Worm (Caenorhabditis elegans) whole organism, L4 larva: ENCODE measurements around the gene T28C12.1.

ENCODE experiments used
- D1046.2 ChIP-seq: fragments of 200-800 bp; sonication (Bioruptor generic); IDR thresholded peaks from 2 replicates; pipeline ENCODE4 v1.3.6; 2022; ENCODE audit warnings: missing genetic modification characterization, missing compliant biosample characterization
- F49E8.2 ChIP-seq: sonication (generic microtip); optimal IDR thresholded peaks from 2 replicates; lab custom pipeline; 2016; ENCODE audit warnings: missing compliant biosample characterization, mild to moderate bottlenecking, missing genetic modification characterization, borderline replicate concordance
- T26A8.4 ChIP-seq: fragments of 200-800 bp; sonication (Bioruptor generic); IDR thresholded peaks from 2 replicates; pipeline ENCODE4 v1.3.6; 2022; ENCODE audit warnings: missing genetic modification characterization, missing compliant biosample characterization
- Y105C5A.15 ChIP-seq: fragments of 200-800 bp; sonication (Bioruptor generic); IDR thresholded peaks from 2 replicates; pipeline ENCODE4 v1.3.6; 2022; ENCODE audit warnings: missing genetic modification characterization, missing compliant biosample characterization
- Y5F2A.4 ChIP-seq: fragments of 200-800 bp; sonication (Bioruptor generic); optimal IDR thresholded peaks from 2 replicates; lab custom pipeline; 2018; ENCODE audit warnings: mild to moderate bottlenecking, missing genetic modification characterization, missing compliant biosample characterization
- Y75B8A.6 ChIP-seq: fragments of 200-800 bp; sonication (Bioruptor generic); IDR thresholded peaks from 2 replicates; pipeline ENCODE4 v1.3.6; 2022; ENCODE audit warnings: missing genetic modification reagents, missing genetic modification characterization, missing compliant biosample characterization
- ZK337.2 ChIP-seq: fragments of 200-800 bp; sonication (Bioruptor generic); IDR thresholded peaks from 2 replicates; pipeline ENCODE4 v1.3.6; 2022; ENCODE audit warnings: missing genetic modification reagents, missing genetic modification characterization, missing compliant biosample characterization
- aha-1 ChIP-seq: fragments of 150-350 bp; peaks from one replicate; lab custom pipeline; 2014; ENCODE audit warnings: missing biosample characterization, missing genetic modification characterization
- aly-2 ChIP-seq: sonication (generic microtip); optimal IDR thresholded peaks from 2 replicates; lab custom pipeline; 2018; ENCODE audit warnings: missing biosample characterization, missing genetic modification characterization
- ceh-20 ChIP-seq: fragments of 200-800 bp; sonication (Bioruptor generic); IDR thresholded peaks from 2 replicates; pipeline ENCODE4 v1.3.6; 2022; ENCODE audit warnings: missing genetic modification reagents, missing genetic modification characterization, missing compliant biosample characterization
- ceh-62 ChIP-seq: sonication (generic microtip); optimal IDR thresholded peaks from 2 replicates; lab custom pipeline; 2017; ENCODE audit warnings: missing biosample characterization, missing genetic modification characterization
- ceh-82 ChIP-seq: sonication (generic microtip); optimal IDR thresholded peaks from 2 replicates; lab custom pipeline; 2017; ENCODE audit warnings: missing biosample characterization, missing genetic modification characterization
- ctbp-1 ChIP-seq: fragments of 200-800 bp; sonication (Bioruptor generic); IDR thresholded peaks from 2 replicates; pipeline ENCODE4 v1.3.6; 2022; ENCODE audit warnings: missing genetic modification reagents, missing genetic modification characterization, missing compliant biosample characterization
- daf-12 ChIP-seq: fragments of 150-350 bp; optimal IDR thresholded peaks from 2 replicates; lab custom pipeline; 2014; ENCODE audit warnings: missing biosample characterization, missing genetic modification reagents, missing genetic modification characterization
- daf-19 ChIP-seq: fragments of 200-800 bp; sonication (Bioruptor generic); conservative IDR thresholded peaks from 2 replicates; pipeline ENCODE4 v1.3.6; 2022; ENCODE audit warnings: missing genetic modification characterization, missing compliant biosample characterization
- daf-8 ChIP-seq: fragments of 200-800 bp; sonication (Bioruptor generic); IDR thresholded peaks from 2 replicates; pipeline ENCODE4 v1.3.6; 2022; ENCODE audit warnings: missing genetic modification characterization, missing compliant biosample characterization
- dmd-6 ChIP-seq: fragments of 200-800 bp; sonication (Bioruptor generic); IDR thresholded peaks from 2 replicates; pipeline ENCODE4 v1.3.6; 2022; ENCODE audit warnings: missing genetic modification reagents, missing genetic modification characterization, missing compliant biosample characterization
- dmd-8 ChIP-seq: fragments of 200-800 bp; sonication (Bioruptor generic); IDR thresholded peaks from 2 replicates; pipeline ENCODE4 v1.3.6; 2022; ENCODE audit warnings: missing genetic modification characterization, missing compliant biosample characterization
- dpl-1 ChIP-seq: fragments of 150-350 bp; optimal IDR thresholded peaks from 2 replicates; lab custom pipeline; 2014; ENCODE audit warnings: missing biosample characterization, missing genetic modification reagents, missing genetic modification characterization
- dve-1 ChIP-seq: sonication (generic microtip); optimal IDR thresholded peaks from 2 replicates; lab custom pipeline; 2017; ENCODE audit warnings: antibody characterized with exemption, mild to moderate bottlenecking, missing genetic modification characterization, missing compliant biosample characterization; ENCODE audit not compliant: insufficient read depth
- egl-43 ChIP-seq: fragments of 200-800 bp; sonication (Bioruptor generic); IDR thresholded peaks from 2 replicates; pipeline ENCODE4 v1.3.6; 2022; ENCODE audit warnings: missing genetic modification reagents, missing genetic modification characterization, missing compliant biosample characterization
- fkh-10 ChIP-seq: fragments of 150-350 bp; optimal IDR thresholded peaks from 2 replicates; lab custom pipeline; 2014; ENCODE audit warnings: missing biosample characterization, missing genetic modification reagents, missing genetic modification characterization
- hlh-30 ChIP-seq: sonication (generic microtip); optimal IDR thresholded peaks from 2 replicates; lab custom pipeline; 2017; ENCODE audit warnings: antibody characterized with exemption, mild to moderate bottlenecking, missing genetic modification characterization, missing compliant biosample characterization; ENCODE audit not compliant: insufficient read depth
- lin-38 ChIP-seq: fragments of 200-800 bp; sonication (Bioruptor generic); IDR thresholded peaks from 2 replicates; pipeline ENCODE4 v1.3.6; 2022; ENCODE audit warnings: missing genetic modification reagents, missing genetic modification characterization, missing compliant biosample characterization
- lir-3 ChIP-seq: sonication (generic microtip); optimal IDR thresholded peaks from 2 replicates; lab custom pipeline; 2016; ENCODE audit warnings: mild to moderate bottlenecking, missing genetic modification characterization, missing compliant biosample characterization
- mdt-29 ChIP-seq: fragments of 200-800 bp; sonication (Bioruptor generic); IDR thresholded peaks from 2 replicates; pipeline ENCODE4 v1.3.6; 2022; ENCODE audit warnings: missing genetic modification reagents, missing genetic modification characterization, missing compliant biosample characterization
- mep-1 ChIP-seq: fragments of 150-350 bp; sonication (generic microtip); optimal IDR thresholded peaks from 3 replicates; lab custom pipeline; 2014; ENCODE audit warnings: missing biosample characterization, missing genetic modification characterization
- mes-2 ChIP-seq: sonication (generic microtip); optimal IDR thresholded peaks from 2 replicates; lab custom pipeline; 2016; ENCODE audit warnings: missing genotype, mild to moderate bottlenecking, missing genetic modification characterization, missing compliant biosample characterization; ENCODE audit not compliant: poor library complexity, severe bottlenecking
- mxl-2 ChIP-seq: fragments of 200-800 bp; sonication (Bioruptor generic); conservative IDR thresholded peaks from 2 replicates; pipeline ENCODE4 v1.3.6; 2022; ENCODE audit warnings: missing genetic modification reagents, missing genetic modification characterization, missing compliant biosample characterization
- nhr-11 ChIP-seq: fragments of 150-350 bp; optimal IDR thresholded peaks from 2 replicates; lab custom pipeline; 2014; ENCODE audit warnings: missing biosample characterization, missing genetic modification characterization
- nhr-111 ChIP-seq: fragments of 200-800 bp; sonication (Bioruptor generic); optimal IDR thresholded peaks from 2 replicates; lab custom pipeline; 2018; ENCODE audit warnings: mild to moderate bottlenecking, missing genetic modification characterization, missing compliant biosample characterization
- nhr-28 ChIP-seq: fragments of 150-350 bp; optimal IDR thresholded peaks from 2 replicates; lab custom pipeline; 2014; ENCODE audit warnings: missing biosample characterization, missing genetic modification characterization
- nhr-48 ChIP-seq: sonication (generic microtip); optimal IDR thresholded peaks from 2 replicates; lab custom pipeline; 2016; ENCODE audit warnings: mild to moderate bottlenecking, missing genetic modification characterization, missing compliant biosample characterization
- pha-4 ChIP-seq, 2 experiments: fragments of 150-350 bp in 1 of 2; fragments of 200-800 bp in 1 of 2; sonication (Bioruptor generic) in 1 of 2; IDR thresholded peaks in 1 of 2; optimal IDR thresholded peaks in 1 of 2; 2 replicates each; pipeline versions ENCODE4 v1.3.6 to Lab custom; 2014 to 2022; ENCODE audit warnings: missing genetic modification characterization in 2 of 2, missing genetic modification reagents in 2 of 2, missing biosample characterization in 1 of 2, missing compliant biosample characterization in 1 of 2
- php-3 ChIP-seq: fragments of 200-800 bp; sonication (Bioruptor generic); IDR thresholded peaks from 2 replicates; pipeline ENCODE4 v1.3.6; 2022; ENCODE audit warnings: missing genetic modification reagents, missing genetic modification characterization, missing compliant biosample characterization
- saeg-2 ChIP-seq: fragments of 200-800 bp; sonication (Bioruptor generic); IDR thresholded peaks from 2 replicates; pipeline ENCODE4 v1.3.6; 2022; ENCODE audit warnings: missing genetic modification reagents, missing genetic modification characterization, missing compliant biosample characterization
- set-16 ChIP-seq: fragments of 200-800 bp; sonication (Bioruptor generic); IDR thresholded peaks from 2 replicates; pipeline ENCODE4 v1.3.6; 2022; ENCODE audit warnings: missing genetic modification reagents, missing genetic modification characterization, missing compliant biosample characterization
- spr-1 ChIP-seq: sonication (generic microtip); optimal IDR thresholded peaks from 2 replicates; lab custom pipeline; 2016; ENCODE audit warnings: mild to moderate bottlenecking, missing genetic modification characterization, missing compliant biosample characterization
- unc-130 ChIP-seq: sonication (generic microtip); optimal IDR thresholded peaks from 2 replicates; lab custom pipeline; 2016; ENCODE audit warnings: missing genetic modification reagents, missing genetic modification characterization, missing compliant biosample characterization
- unc-62 ChIP-seq, 3 experiments: fragments of 150-350 bp in 1 of 3; sonication (generic microtip); optimal IDR thresholded peaks in 2 of 3; peaks in 1 of 3; 1 replicate in 1 of 3; 2 replicates in 2 of 3; lab custom pipeline; 2014 to 2017; ENCODE audit warnings: missing biosample characterization in 3 of 3, missing genetic modification characterization in 3 of 3, missing genetic modification reagents in 3 of 3, missing genotype in 1 of 3
- zag-1 ChIP-seq: fragments of 150-350 bp; optimal IDR thresholded peaks from 2 replicates; lab custom pipeline; 2014; ENCODE audit warnings: missing biosample characterization, missing genetic modification characterization
- zip-2 ChIP-seq: fragments of 150-350 bp; optimal IDR thresholded peaks from 2 replicates; lab custom pipeline; 2014; ENCODE audit warnings: missing biosample characterization, missing genetic modification characterization
- ztf-7 ChIP-seq: fragments of 150-350 bp; optimal IDR thresholded peaks from 2 replicates; lab custom pipeline; 2014; ENCODE audit warnings: missing biosample characterization, missing genetic modification characterization

T28C12.1 gene

DNA sequence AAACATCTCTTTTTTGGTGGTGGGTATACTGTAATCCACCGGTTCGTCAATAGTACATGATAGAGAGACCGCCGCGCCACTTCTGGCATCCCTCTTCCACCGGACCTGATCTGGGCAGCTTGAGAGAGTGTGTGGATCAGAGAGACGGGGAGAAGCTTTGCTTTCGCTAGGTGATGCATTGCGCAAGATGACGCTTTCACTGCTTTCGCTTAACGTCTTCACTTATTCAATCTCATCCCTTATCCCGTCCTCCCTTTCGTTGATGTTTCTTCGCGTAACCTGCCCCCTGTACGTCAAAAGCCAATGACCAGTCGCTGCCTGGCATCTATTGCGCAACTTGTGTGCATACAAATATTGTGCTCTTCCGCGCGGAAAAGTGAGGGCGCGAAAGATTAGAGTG, 22.5 kb downstream of the T28C12.1 start (continued):
- TF ChIP-seq mdt-29 (GFP tag; lab: Robert Waterston, UW): no peak
- no peak for TF ChIP-seq aly-2 (tag; lab: Kevin White, UChicago)
- TF ChIP-seq, all 104 proteins: peak for 8

DNA sequence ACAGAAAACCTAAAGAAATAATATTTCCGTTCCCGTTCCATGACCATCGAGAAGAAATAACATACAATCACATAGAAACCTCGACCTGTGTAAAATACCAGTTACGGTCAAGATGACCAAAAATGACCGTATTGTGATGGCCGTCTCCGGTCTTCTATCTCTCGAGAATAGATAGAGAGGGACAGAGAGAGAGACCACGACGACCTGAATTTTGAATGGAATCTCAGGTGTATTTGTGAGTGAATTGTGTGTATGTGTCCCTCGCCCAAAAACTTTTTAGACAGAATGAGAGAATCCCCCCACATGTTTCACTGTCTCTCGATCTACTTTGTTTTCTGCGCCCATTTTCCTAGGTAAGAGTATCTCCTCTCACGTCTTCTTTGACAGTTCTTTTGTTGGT, 23.1 kb downstream of the T28C12.1 start:
- TF ChIP-seq nhr-28 (peak; percentile 26), unc-62 (GFP tag; optimal IDR thresholded peaks at IDR 0.05 in 1 of 2; lab: Kevin White, UChicago) (peak in 1 of 2 experiments; percentile 13), unc-62 (tag; optimal IDR thresholded peaks at IDR 0.05; lab: Kevin White, UChicago) (no peak), lin-38 (GFP tag; lab: Robert Waterston, UW) (no peak)

- TF ChIP-seq egl-43 (GFP tag; lab: Robert Waterston, UW) (0 out of 2 replicates have a peak, but pooled peaks have one; percentile 9), T26A8.4 (GFP tag; lab: Robert Waterston, UW) (no peak), aha-1 (peak; percentile 29), dmd-6 (GFP tag; lab: Robert Waterston, UW) (0 out of 2 replicates have a peak, but pooled peaks have one; percentile 1), unc-130 (GFP tag; lab: Kevin White, UChicago) (no peak), set-16 (GFP tag; lab: Robert Waterston, UW) (peak; percentile 62), lin-38 (GFP tag; lab: Robert Waterston, UW) (no peak), Y5F2A.4 (GFP tag; lab: Kevin White, UChicago) (no peak), mes-2 (tag; lab: Kevin White, UChicago) (no peak)
Measured at ce11 chrV:6355412-6355811, 23.7 kb downstream of the T28C12.1 start.

DNA sequence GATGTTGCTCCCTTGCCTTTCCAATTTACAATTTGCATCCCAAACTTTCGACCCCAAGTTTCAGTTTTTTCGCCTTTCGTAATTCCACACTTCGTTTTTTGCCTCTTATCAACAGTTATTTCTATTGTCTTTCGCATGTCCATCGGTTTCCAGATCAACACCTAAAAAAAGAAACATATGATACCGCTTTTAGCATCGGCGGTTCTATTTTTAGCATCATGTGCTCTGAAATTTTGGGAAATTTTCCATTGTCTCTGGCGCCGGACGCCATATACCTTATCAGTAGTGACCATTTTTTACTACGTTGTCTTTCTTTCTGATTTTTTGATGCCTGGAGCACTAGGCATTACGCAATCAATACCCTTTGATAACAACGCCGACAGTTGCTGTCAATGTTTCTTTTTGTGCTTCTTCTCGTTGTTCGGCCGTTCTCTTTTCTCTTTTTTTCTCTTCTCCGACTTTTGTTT, 24.3 kb downstream of the T28C12.1 start, which contains the start of gene bcl-11:
Gene bcl-11, plus strand, starts transcription at position 51 of the 467 bp plus-strand sequence.
- no peak for TF ChIP-seq daf-12
- TF ChIP-seq nhr-11 (tag; lab: Kevin White, UChicago): no peak
- TF ChIP-seq zip-2: no peak
- 0 out of 2 replicates have a peak, but pooled peaks have one; percentile 17 for TF ChIP-seq ceh-20 (GFP tag; lab: Robert Waterston, UW)
- TF ChIP-seq Y75B8A.6 (GFP tag; lab: Robert Waterston, UW): no peak
- TF ChIP-seq dve-1 (tag; lab: Kevin White, UChicago): peak; percentile 60
- no peak for TF ChIP-seq mep-1 (tag; lab: Kevin White, UChicago)
- no peak for TF ChIP-seq lir-3 (tag; lab: Kevin White, UChicago)
- TF ChIP-seq D1046.2: no peak
- TF ChIP-seq php-3: peak; percentile 59; the same call in 1 of the 2 replicates
- peak; percentile 49 for TF ChIP-seq nhr-28
- no peak for TF ChIP-seq daf-8 (GFP tag; lab: Robert Waterston, UW)
- TF ChIP-seq dmd-8 (GFP tag; lab: Robert Waterston, UW): no peak
- TF ChIP-seq ctbp-1 (GFP tag; lab: Robert Waterston, UW): no peak
- TF ChIP-seq dpl-1: no peak
- TF ChIP-seq aha-1: no peak
- no peak for TF ChIP-seq Y105C5A.15
- no peak for TF ChIP-seq pha-4 (GFP tag; IDR thresholded peaks at IDR 0.05; lab: Robert Waterston, UW)
- TF ChIP-seq pha-4 (tag; optimal IDR thresholded peaks at IDR 0.05; lab: Kevin White, UChicago): no peak
- TF ChIP-seq nhr-111 (GFP tag; lab: Kevin White, UChicago): no peak
- TF ChIP-seq F49E8.2: no peak
- TF ChIP-seq egl-43 (GFP tag; lab: Robert Waterston, UW): no peak
- TF ChIP-seq ztf-7 (tag; lab: Kevin White, UChicago): no peak
- TF ChIP-seq dmd-6 (GFP tag; lab: Robert Waterston, UW): peak; percentile 89
- peak; percentile 60 for TF ChIP-seq nhr-48 (tag; lab: Kevin White, UChicago)
- no peak for TF ChIP-seq ZK337.2
- TF ChIP-seq zag-1 (tag; lab: Kevin White, UChicago): no peak
- no peak for TF ChIP-seq ceh-82
- TF ChIP-seq fkh-10 (GFP tag; lab: Kevin White, UChicago): no peak
- no peak for TF ChIP-seq daf-19 (GFP tag; lab: Robert Waterston, UW)
- no peak for TF ChIP-seq spr-1
- no peak for TF ChIP-seq ceh-62
- TF ChIP-seq mdt-29 (GFP tag; lab: Robert Waterston, UW): no peak
- peak in 1 of 2 experiments; percentile 20 for TF ChIP-seq unc-62 (GFP tag; optimal IDR thresholded peaks at IDR 0.05 in 1 of 2; lab: Kevin White, UChicago)
- no peak for TF ChIP-seq unc-62 (tag; optimal IDR thresholded peaks at IDR 0.05; lab: Kevin White, UChicago)
- no peak for TF ChIP-seq saeg-2 (GFP tag; lab: Robert Waterston, UW)
- peak; percentile 23 for TF ChIP-seq hlh-30 (tag; lab: Kevin White, UChicago)
- no peak for TF ChIP-seq mxl-2
